Fruit fly (Drosophila melanogaster) whole organism, pupa: ENCODE results near the gene CG3091.

Source experiments
- CG10348 ChIP-seq: fragments of 200-800 bp; sonication (Bioruptor generic); IDR thresholded peaks from 2 replicates; pipeline ENCODE4 v1.3.6; 2022; ENCODE audit warnings: missing biosample characterization, missing genetic modification characterization
- CG12605 ChIP-seq: fragments of 200-800 bp; sonication (Bioruptor generic); IDR thresholded peaks from 2 replicates; pipeline ENCODE4 v1.3.6; 2022; ENCODE audit warnings: missing biosample characterization, missing genetic modification characterization
- CG13204 ChIP-seq: fragments of 200-800 bp; sonication (Bioruptor generic); optimal IDR thresholded peaks from 2 replicates; lab custom pipeline; 2018; ENCODE audit warnings: missing biosample characterization, mild to moderate bottlenecking, missing genetic modification characterization, moderate library complexity
- CG14655 ChIP-seq: fragments of 200-800 bp; sonication (Bioruptor generic); optimal IDR thresholded peaks from 3 replicates; lab custom pipeline; 2017; ENCODE audit warnings: mild to moderate bottlenecking, missing biosample characterization, missing genetic modification reagents, missing genetic modification characterization
- CG15710 ChIP-seq: fragments of 200-800 bp; sonication (Bioruptor generic); optimal IDR thresholded peaks from 2 replicates; lab custom pipeline; 2018; ENCODE audit warnings: missing biosample characterization, mild to moderate bottlenecking, missing genetic modification characterization, moderate library complexity
- CG17806 ChIP-seq: fragments of 200-800 bp; sonication (Bioruptor generic); optimal IDR thresholded peaks from 2 replicates; lab custom pipeline; 2018; ENCODE audit warnings: missing biosample characterization, mild to moderate bottlenecking, missing genetic modification characterization, moderate library complexity
- CG32121 ChIP-seq: fragments of 200-800 bp; sonication (Bioruptor generic); IDR thresholded peaks from 2 replicates; pipeline ENCODE4 v1.3.6; 2022; ENCODE audit warnings: missing biosample characterization, missing genetic modification characterization
- CG34367 ChIP-seq: fragments of 200-800 bp; sonication (Bioruptor generic); optimal IDR thresholded peaks from 2 replicates; lab custom pipeline; 2018; ENCODE audit warnings: missing biosample characterization, mild to moderate bottlenecking, missing genetic modification characterization
- CG4496 ChIP-seq: fragments of 200-800 bp; sonication (Bioruptor generic); IDR thresholded peaks from 3 replicates; pipeline ENCODE4 v1.3.6; 2022; ENCODE audit warnings: missing biosample characterization, missing genetic modification characterization
- CG8159 ChIP-seq: fragments of 200-800 bp; sonication (Bioruptor generic); optimal IDR thresholded peaks from 3 replicates; lab custom pipeline; 2018; ENCODE audit warnings: missing biosample characterization, mild to moderate bottlenecking, missing genetic modification characterization, moderate library complexity
- CG8301 ChIP-seq: fragments of 200-800 bp; sonication (Bioruptor generic); optimal IDR thresholded peaks from 2 replicates; lab custom pipeline; 2018; ENCODE audit warnings: missing biosample characterization, mild to moderate bottlenecking, missing genetic modification characterization
- CG9948 ChIP-seq: fragments of 200-800 bp; sonication (Bioruptor generic); optimal IDR thresholded peaks from 2 replicates; lab custom pipeline; 2018; ENCODE audit warnings: missing biosample characterization, mild to moderate bottlenecking, missing genetic modification characterization, moderate library complexity
- D1 ChIP-seq: fragments of 200-800 bp; sonication (Bioruptor generic); optimal IDR thresholded peaks from 2 replicates; lab custom pipeline; 2018; ENCODE audit warnings: missing biosample characterization, mild to moderate bottlenecking, missing genetic modification characterization, moderate library complexity
- EcR ChIP-seq: fragments of 200-800 bp; sonication (Bioruptor generic); optimal IDR thresholded peaks from 3 replicates; lab custom pipeline; 2019; ENCODE audit warnings: missing biosample characterization, missing genetic modification characterization, mild to moderate bottlenecking, moderate library complexity, missing genetic modification reagents
- Ets98B ChIP-seq: fragments of 200-800 bp; sonication (Bioruptor generic); IDR thresholded peaks from 2 replicates; pipeline ENCODE4 v1.3.6; 2022; ENCODE audit warnings: missing biosample characterization, missing genetic modification characterization
- Pif1A ChIP-seq: fragments of 200-800 bp; sonication (Bioruptor generic); optimal IDR thresholded peaks from 3 replicates; lab custom pipeline; 2016; ENCODE audit warnings: missing biosample characterization, missing genetic modification characterization
- Pif1B ChIP-seq: fragments of 200-800 bp; sonication (Bioruptor generic); optimal IDR thresholded peaks from 3 replicates; lab custom pipeline; 2016; ENCODE audit warnings: missing biosample characterization, missing genetic modification characterization
- Snoo ChIP-seq: fragments of 200-800 bp; sonication (Bioruptor generic); optimal IDR thresholded peaks from 3 replicates; lab custom pipeline; 2017; ENCODE audit warnings: missing biosample characterization, mild to moderate bottlenecking, missing genetic modification characterization, inconsistent platforms
- fd96Ca ChIP-seq: fragments of 200-800 bp; sonication (Bioruptor generic); IDR thresholded peaks from 3 replicates; pipeline ENCODE4 v1.3.6; 2022; ENCODE audit warnings: missing biosample characterization, missing genetic modification characterization
- gl ChIP-seq: fragments of 200-800 bp; sonication (Bioruptor generic); optimal IDR thresholded peaks from 2 replicates; lab custom pipeline; 2018; ENCODE audit warnings: missing biosample characterization, mild to moderate bottlenecking, missing genetic modification characterization
- rn ChIP-seq: fragments of 200-800 bp; sonication (Bioruptor generic); IDR thresholded peaks from 2 replicates; pipeline ENCODE4 v1.3.6; 2022; ENCODE audit warnings: missing biosample characterization, missing genetic modification characterization

CG3091 gene

DNA sequence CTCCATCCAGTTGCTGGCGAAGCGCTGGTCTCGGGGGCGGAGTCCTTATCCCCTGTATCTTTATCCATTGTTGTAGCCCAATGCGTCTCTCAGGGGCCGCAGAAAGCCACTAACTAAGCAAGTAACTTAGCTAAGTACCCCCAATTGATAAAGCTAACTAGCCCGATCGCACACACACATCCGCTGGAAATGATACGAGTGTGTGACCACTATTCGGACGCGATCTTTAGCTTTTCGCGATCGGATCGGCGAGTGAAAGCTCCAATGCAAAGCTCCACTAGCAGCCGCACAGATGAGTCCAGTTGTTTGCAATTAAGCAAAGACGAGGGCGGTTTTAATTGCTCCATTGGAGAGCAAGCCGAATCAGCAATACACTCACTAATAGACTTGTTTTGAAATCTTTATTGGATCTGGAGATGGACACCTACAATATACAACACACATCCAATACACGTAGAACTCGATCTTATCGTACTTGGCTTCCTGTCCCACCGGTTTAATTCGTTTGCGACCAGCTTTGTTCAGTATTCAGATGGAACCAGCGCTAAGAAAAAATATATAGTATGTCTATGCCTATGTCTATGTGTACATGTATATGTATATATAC, at the start of gene CG3091:
Gene CG3091 (minus strand): TSS at position 178 of the 607 bp plus-strand sequence.
- TF ChIP-seq CG4496 (peak; percentile 55; the same call in 1 of the 3 replicates), CG32121 (peak; percentile 75), rn (GFP tag; lab: Robert Waterston, UW) (no peak), Snoo (no peak), CG8301 (tag; lab: Kevin White, UChicago) (no peak), Ets98B (GFP tag; lab: Robert Waterston, UW) (peak; percentile 73), CG14655 (GFP tag; lab: Kevin White, UChicago) (no peak), CG10348 (GFP tag; lab: Robert Waterston, UW) (no peak), CG15710 (tag; lab: Kevin White, UChicago) (no peak), fd96Ca (GFP tag; lab: Robert Waterston, UW) (peak; percentile 70; the same call in 2 of the 3 replicates), D1 (no peak), EcR (no peak)

DNA sequence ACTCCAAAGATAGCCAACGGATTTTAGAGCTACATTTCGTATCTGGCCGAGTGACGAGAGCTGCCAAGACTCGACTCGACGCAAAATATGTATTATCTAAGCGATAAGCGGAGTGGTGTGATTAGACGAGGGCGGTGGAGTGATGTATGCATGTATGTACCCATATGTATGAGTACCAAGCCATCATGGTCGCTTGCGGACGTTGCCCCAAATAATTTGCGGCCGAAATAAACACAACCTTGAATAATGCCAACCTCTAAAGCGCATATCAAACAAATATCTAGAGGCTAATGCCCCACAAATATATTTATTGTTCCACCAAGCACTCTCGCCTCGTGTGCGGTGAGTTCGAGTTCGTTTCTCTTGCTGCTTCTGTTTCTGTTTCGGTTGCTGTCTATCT, 48.9 kb upstream of the CG3091 start:
- TF ChIP-seq CG8159 (tag; lab: Kevin White, UChicago) (no peak), CG17806 (tag; lab: Kevin White, UChicago) (no peak), CG10348 (GFP tag; lab: Robert Waterston, UW) (no peak), gl (tag; lab: Kevin White, UChicago) (no peak), fd96Ca (GFP tag; lab: Robert Waterston, UW) (no peak), rn (GFP tag; lab: Robert Waterston, UW) (no peak), Pif1A (no peak)

DNA sequence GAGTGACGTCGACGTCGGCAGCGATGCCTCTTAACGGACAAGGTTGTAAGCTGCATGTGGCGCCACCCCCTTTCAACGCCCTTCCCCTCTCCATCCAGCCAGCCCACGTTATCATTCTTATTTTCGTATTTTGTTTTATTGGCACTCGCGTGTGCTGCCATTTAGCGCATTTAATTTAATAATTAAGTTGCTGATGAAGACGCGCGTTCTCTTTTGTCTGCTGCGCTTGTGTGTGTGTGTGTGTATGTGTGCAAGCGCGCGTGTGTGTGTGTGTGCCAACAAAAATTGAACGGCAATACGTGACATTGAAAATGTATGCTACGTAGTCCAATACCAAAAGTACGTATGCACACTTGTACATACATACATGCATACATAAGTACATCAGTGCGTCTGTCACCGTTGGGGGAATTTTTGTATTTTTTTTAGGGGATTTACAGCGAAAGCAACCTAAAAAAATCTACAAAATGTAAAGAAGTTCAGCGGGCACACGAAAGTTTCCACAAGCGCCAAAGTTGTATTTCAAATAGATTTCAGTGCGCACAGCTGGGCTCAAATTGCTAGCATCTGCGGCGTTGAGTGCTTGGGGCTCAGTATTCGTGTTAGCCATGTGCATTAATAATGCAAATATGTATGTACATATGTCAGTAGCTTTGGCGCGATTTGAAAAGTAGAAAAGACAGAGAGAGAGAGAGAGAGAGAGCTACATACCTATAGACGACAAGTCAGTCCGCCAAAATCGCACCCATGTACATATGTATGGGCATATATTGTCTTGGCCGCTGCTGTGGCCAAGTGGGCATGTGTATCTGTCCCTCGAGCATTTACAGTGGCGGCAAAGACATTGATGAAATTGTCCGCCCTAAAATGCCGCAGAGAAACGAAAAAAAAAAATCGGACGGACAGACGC, 47.9 kb upstream of the CG3091 start:
- peak; percentile 45 for TF ChIP-seq CG34367 (tag; lab: Kevin White, UChicago)
- peak; percentile 60; the same call in 1 of the 2 replicates for TF ChIP-seq CG10348 (GFP tag; lab: Robert Waterston, UW)
- no peak for TF ChIP-seq EcR
- TF ChIP-seq CG32121, result peak; percentile 80
- peak; percentile 59 for TF ChIP-seq rn (GFP tag; lab: Robert Waterston, UW)
- TF ChIP-seq CG14655 (GFP tag; lab: Kevin White, UChicago), result peak; percentile 79
- TF ChIP-seq CG4496, result peak; percentile 82
- TF ChIP-seq CG9948 (tag; lab: Kevin White, UChicago), result peak; percentile 60
- TF ChIP-seq CG17806 (tag; lab: Kevin White, UChicago), result peak; percentile 60
- peak; percentile 78 for TF ChIP-seq Pif1A
- no peak for TF ChIP-seq D1
- peak; percentile 28 for TF ChIP-seq CG13204 (GFP tag; lab: Kevin White, UChicago)
- peak; percentile 59 for TF ChIP-seq Pif1B (GFP tag; lab: Kevin White, UChicago)
- TF ChIP-seq fd96Ca (GFP tag; lab: Robert Waterston, UW), result peak; percentile 85
- peak; percentile 46 for TF ChIP-seq CG12605 (GFP tag; lab: Robert Waterston, UW)
- peak; percentile 73 for TF ChIP-seq Ets98B (GFP tag; lab: Robert Waterston, UW)
- peak; percentile 63 for TF ChIP-seq Snoo
- TF ChIP-seq CG15710 (tag; lab: Kevin White, UChicago), result peak; percentile 64
- peak; percentile 19 for TF ChIP-seq gl (tag; lab: Kevin White, UChicago)
- TF ChIP-seq CG8159 (tag; lab: Kevin White, UChicago), result peak; percentile 70
- TF ChIP-seq CG8301 (tag; lab: Kevin White, UChicago), result peak; percentile 70

DNA sequence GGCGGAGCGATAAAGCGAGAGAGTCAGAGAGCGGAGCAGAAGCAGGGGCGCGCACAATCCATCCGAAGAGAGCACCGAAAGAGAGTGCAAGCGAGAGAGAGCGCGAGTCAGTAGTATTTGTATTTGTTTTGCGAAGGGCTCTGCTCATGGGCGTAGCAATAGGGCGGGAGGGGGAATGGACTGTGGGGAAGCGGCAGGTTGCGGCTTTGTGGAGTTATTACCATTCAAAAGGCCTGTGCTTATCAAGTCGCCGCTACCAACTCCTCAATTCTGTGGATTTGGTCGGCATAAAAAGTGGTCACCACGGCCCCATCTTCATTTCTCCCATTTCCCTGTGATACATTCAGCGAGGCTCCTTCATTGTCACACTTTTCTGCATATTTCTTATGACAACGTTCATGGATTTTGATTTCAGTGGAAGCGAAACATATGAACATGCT, 47.1 kb upstream of the CG3091 start:
- peak; percentile 61; the same call in 1 of the 2 replicates for TF ChIP-seq CG32121
- TF ChIP-seq Pif1A, result peak; percentile 40
- TF ChIP-seq CG10348 (GFP tag; lab: Robert Waterston, UW), result no peak
- peak; percentile 28 for TF ChIP-seq gl (tag; lab: Kevin White, UChicago)
- no peak for TF ChIP-seq EcR
- peak; percentile 53 for TF ChIP-seq CG17806 (tag; lab: Kevin White, UChicago)
- TF ChIP-seq CG14655 (GFP tag; lab: Kevin White, UChicago), result peak; percentile 45
- peak; percentile 47; the same call in 2 of the 3 replicates for TF ChIP-seq CG4496
- peak; percentile 78 for TF ChIP-seq CG8159 (tag; lab: Kevin White, UChicago)
- TF ChIP-seq CG34367 (tag; lab: Kevin White, UChicago), result peak; percentile 38
- TF ChIP-seq Pif1B (GFP tag; lab: Kevin White, UChicago), result no peak
- no peak; the same call in 1 of the 2 replicates for TF ChIP-seq Ets98B (GFP tag; lab: Robert Waterston, UW)
- TF ChIP-seq rn (GFP tag; lab: Robert Waterston, UW), result 0 out of 2 replicates have a peak, but pooled peaks have one; percentile 4
- TF ChIP-seq CG12605 (GFP tag; lab: Robert Waterston, UW), result peak; percentile 38; the same call in 1 of the 2 replicates
- TF ChIP-seq CG13204 (GFP tag; lab: Kevin White, UChicago), result peak; percentile 39
- peak; percentile 72 for TF ChIP-seq CG9948 (tag; lab: Kevin White, UChicago)
- peak; percentile 62 for TF ChIP-seq CG15710 (tag; lab: Kevin White, UChicago)
- TF ChIP-seq CG8301 (tag; lab: Kevin White, UChicago), result peak; percentile 59
- TF ChIP-seq fd96Ca (GFP tag; lab: Robert Waterston, UW), result peak; percentile 70
- no peak for TF ChIP-seq D1
- TF ChIP-seq Snoo, result peak; percentile 72
